Fruit fly (Drosophila melanogaster): ENCODE data around the gene CG6006.

Gene CG6006

DNA sequence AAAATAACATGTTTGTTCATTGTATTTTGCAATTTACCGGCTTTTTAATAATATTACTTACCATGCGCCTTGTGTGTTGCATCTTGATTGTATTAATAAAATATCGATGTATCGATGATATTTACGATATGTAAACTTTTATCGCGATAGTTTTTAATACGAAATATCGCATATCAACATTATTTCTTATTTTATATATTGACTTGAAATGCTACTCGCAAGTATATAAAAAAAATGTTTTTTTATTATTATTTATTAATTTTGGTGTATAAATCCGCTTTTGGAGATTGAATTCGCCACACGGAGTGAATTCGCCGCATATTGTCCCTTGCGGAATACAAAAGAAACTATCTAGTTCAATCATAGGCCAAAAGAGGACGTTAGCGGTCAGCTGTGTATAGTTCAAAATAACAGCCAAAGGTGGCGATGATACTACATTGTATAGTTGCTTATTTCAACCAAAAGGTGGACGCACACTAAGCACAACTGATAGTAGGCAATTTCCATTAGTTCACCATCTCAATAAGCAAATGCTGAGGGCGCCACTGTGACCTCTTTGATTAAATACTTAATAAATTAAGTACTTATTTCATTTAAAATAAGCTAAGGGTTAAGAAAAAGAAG, 50.5 kb downstream of the CG6006 start, which contains the start of gene mtSSB (continued):
- TF ChIP-seq CG10669 (GFP tag; optimal IDR thresholded peaks at IDR 0.05) (peak; percentile 29), Lpt (GFP tag; optimal IDR thresholded peaks at IDR 0.05) (no peak), vri (GFP tag; optimal IDR thresholded peaks at IDR 0.05) (peak; percentile 74), CG16779 (tag; optimal IDR thresholded peaks at IDR 0.05) (no peak), CG32006 (GFP tag; optimal IDR thresholded peaks at IDR 0.05) (peak; percentile 30), dsx (GFP tag; optimal IDR thresholded peaks at IDR 0.05; ENCODE audit: poor library complexity, severe bottlenecking) (peak; percentile 100), CG11762 (GFP tag; optimal IDR thresholded peaks at IDR 0.05; ENCODE audit: insufficient read depth) (peak; percentile 33), acj6 (GFP tag; optimal IDR thresholded peaks at IDR 0.05) (peak; percentile 76), CG11294 (GFP tag; IDR thresholded peaks at IDR 0.05) (0 out of 2 replicates have a peak, but pooled peaks have one; percentile 22), Sox15 (GFP tag; optimal IDR thresholded peaks at IDR 0.05) (peak; percentile 34), Ets96B (tag; optimal IDR thresholded peaks at IDR 0.05) (peak; percentile 31), fd59A (GFP tag; optimal IDR thresholded peaks at IDR 0.05) (no peak), Blimp-1 (GFP tag; optimal IDR thresholded peaks at IDR 0.05) (peak; percentile 24), dac (GFP tag; optimal IDR thresholded peaks at IDR 0.05) (no peak), svp (GFP tag) (peak; percentile 86)

dm6 chr3R:16206162-16206561, 51.4 kb downstream of the CG6006 start:
- TF ChIP-seq CG16779 (tag; optimal IDR thresholded peaks at IDR 0.05) = no peak
- TF ChIP-seq spab (GFP tag; optimal IDR thresholded peaks at IDR 0.05) = peak; percentile 38
- TF ChIP-seq ss (GFP tag; optimal IDR thresholded peaks at IDR 0.05) = peak; percentile 43 to 51
- no peak for TF ChIP-seq dsx (GFP tag; optimal IDR thresholded peaks at IDR 0.05; ENCODE audit: poor library complexity, severe bottlenecking)
- no peak for TF ChIP-seq cyc (GFP tag; optimal IDR thresholded peaks at IDR 0.05)
- no peak for TF ChIP-seq CG8319 (GFP tag; optimal IDR thresholded peaks at IDR 0.05)
- TF ChIP-seq CG34406 (GFP tag; optimal IDR thresholded peaks at IDR 0.05) = no peak
- peak; percentile 53 for TF ChIP-seq CG15336 (GFP tag; IDR thresholded peaks at IDR 0.05)
- peak; percentile 42 for TF ChIP-seq CG6276 (GFP tag; optimal IDR thresholded peaks at IDR 0.05)
- peak; percentile 22; the same call in 1 of the 3 replicates for TF ChIP-seq CG8119 (GFP tag; IDR thresholded peaks at IDR 0.05)
- TF ChIP-seq CG10669 (GFP tag; optimal IDR thresholded peaks at IDR 0.05) = no peak
- peak; percentile 92 for TF ChIP-seq CG6854 (GFP tag; optimal IDR thresholded peaks at IDR 0.05)
- TF ChIP-seq Sox102F (GFP tag; optimal IDR thresholded peaks at IDR 0.05) = no peak
- TF ChIP-seq CG6163 (GFP tag; IDR thresholded peaks at IDR 0.05) = 0 out of 3 replicates have a peak, but pooled peaks have one; percentile 50
- peak; percentile 57 for TF ChIP-seq Eip78C (GFP tag)
- peak; percentile 22 for TF ChIP-seq CG6808 (GFP tag; optimal IDR thresholded peaks at IDR 0.05)
- no peak for TF ChIP-seq Sox15 (GFP tag; optimal IDR thresholded peaks at IDR 0.05)
- no peak for TF ChIP-seq Ets21C (GFP tag; optimal IDR thresholded peaks at IDR 0.05)
- TF ChIP-seq vri (GFP tag; optimal IDR thresholded peaks at IDR 0.05) = no peak
- TF ChIP-seq CG1621 (tag; optimal IDR thresholded peaks at IDR 0.05) = peak; percentile 45
- TF ChIP-seq CG9139 (GFP tag; optimal IDR thresholded peaks at IDR 0.05) = peak; percentile 61
- TF ChIP-seq eg (GFP tag; IDR thresholded peaks at IDR 0.05) = peak; percentile 63; the same call in 2 of the 3 replicates
- no peak for TF ChIP-seq salr (GFP tag; optimal IDR thresholded peaks at IDR 0.05)
- TF ChIP-seq CG3919 (GFP tag; optimal IDR thresholded peaks at IDR 0.05) = peak; percentile 87

- TF ChIP-seq acj6 (GFP tag; optimal IDR thresholded peaks at IDR 0.05) = no peak
- TF ChIP-seq fkh (GFP tag; optimal IDR thresholded peaks at IDR 0.05) = peak; percentile 59
- no peak for TF ChIP-seq CG34406 (GFP tag; optimal IDR thresholded peaks at IDR 0.05)
- no peak for TF ChIP-seq CG6276 (GFP tag; optimal IDR thresholded peaks at IDR 0.05)
- no peak for TF ChIP-seq topi (GFP tag; optimal IDR thresholded peaks at IDR 0.05)
- TF ChIP-seq net (GFP tag; optimal IDR thresholded peaks at IDR 0.05) = no peak
- TF ChIP-seq cyc (GFP tag; optimal IDR thresholded peaks at IDR 0.05) = no peak
- no peak for TF ChIP-seq Smox (GFP tag; optimal IDR thresholded peaks at IDR 0.05)
- peak; percentile 44 for TF ChIP-seq CG6854 (GFP tag; optimal IDR thresholded peaks at IDR 0.05)
- peak; percentile 92 for TF ChIP-seq svp (GFP tag)
- TF ChIP-seq CG11294 (GFP tag; IDR thresholded peaks at IDR 0.05) = no peak
- peak; percentile 44 for TF ChIP-seq Met (GFP tag; optimal IDR thresholded peaks at IDR 0.05)
- no peak for TF ChIP-seq CG10669 (GFP tag; optimal IDR thresholded peaks at IDR 0.05)
- no peak for TF ChIP-seq Blimp-1 (GFP tag; optimal IDR thresholded peaks at IDR 0.05)
- peak; percentile 88 for TF ChIP-seq Eip93F (GFP tag; optimal IDR thresholded peaks at IDR 0.05)
- no peak for TF ChIP-seq pdm3 (GFP tag; optimal IDR thresholded peaks at IDR 0.05)
- no peak for TF ChIP-seq OdsH (GFP tag; optimal IDR thresholded peaks at IDR 0.05)
- TF ChIP-seq ss (GFP tag; optimal IDR thresholded peaks at IDR 0.05) = peak in 1 of 2 experiments; percentile 68
- no peak for TF ChIP-seq esn (GFP tag; optimal IDR thresholded peaks at IDR 0.05)
- no peak for TF ChIP-seq CG8319 (GFP tag; optimal IDR thresholded peaks at IDR 0.05)
- no peak for TF ChIP-seq Sox102F (GFP tag; optimal IDR thresholded peaks at IDR 0.05)
- TF ChIP-seq dac (GFP tag; optimal IDR thresholded peaks at IDR 0.05) = no peak
- peak; percentile 59 for TF ChIP-seq vri (GFP tag; optimal IDR thresholded peaks at IDR 0.05)
- peak; percentile 52; the same call in 2 of the 3 replicates for TF ChIP-seq CG6163 (GFP tag; IDR thresholded peaks at IDR 0.05)
- TF ChIP-seq Lpt (GFP tag; optimal IDR thresholded peaks at IDR 0.05) = peak; percentile 84
Measured at dm6 chr3R:16207074-16207609, 52.4 kb downstream of the CG6006 start.
